Worm (Caenorhabditis elegans): Measurements from ENCODE around the gene srb-11.

DNA sequence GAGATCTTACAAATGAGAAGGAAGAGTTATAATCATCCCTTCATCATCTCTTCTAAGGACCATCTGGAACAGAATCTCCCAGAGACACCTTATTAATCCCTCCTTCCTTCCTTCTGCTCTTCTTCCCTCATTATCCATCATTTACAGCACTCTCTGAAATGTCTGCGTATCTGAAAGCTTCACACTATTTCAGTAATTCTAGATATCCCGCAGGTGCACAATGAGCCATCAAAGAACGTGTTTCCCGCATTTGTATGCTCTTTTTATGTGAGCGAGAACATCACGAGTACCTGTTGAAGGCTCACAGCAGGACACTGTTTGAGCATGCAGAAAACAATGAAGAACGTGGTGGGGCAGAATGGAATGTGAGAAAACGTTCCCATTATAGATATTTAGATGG is 16.3 kb downstream of the srb-11 start:
- TF ChIP-seq klf-2 (GFP tag; conservative IDR thresholded peaks at IDR 0.05), result no peak
- no peak for TF ChIP-seq med-1 (GFP tag; optimal IDR thresholded peaks at IDR 0.05; ENCODE audit: insufficient read depth)
- no peak for TF ChIP-seq ztf-23 (GFP tag; IDR thresholded peaks at IDR 0.05)
- no peak for TF ChIP-seq ztf-29 (GFP tag; IDR thresholded peaks at IDR 0.05)
- TF ChIP-seq T22C8.4 (GFP tag; IDR thresholded peaks at IDR 0.05), result no peak

Data from whole organism, midembryonic.